Worm (Caenorhabditis elegans): Measurements from ENCODE around the gene dyf-7.
A peak's percentile ranks its signal among the peaks of the same experiment; 100 is the strongest.

The dyf-7 gene

ce11 chrX:9697655-9698054 lies 804 bp upstream of the dyf-7 start:
- TF ChIP-seq unc-42 (tag; optimal IDR thresholded peaks at IDR 0.05) (no peak), K09A11.1 (tag; optimal IDR thresholded peaks at IDR 0.05; ENCODE audit: insufficient read depth) (no peak), rnt-1 (tag; optimal IDR thresholded peaks at IDR 0.05) (no peak)

ce11 chrX:9702790-9703189 lies 4.3 kb downstream of the dyf-7 start:
- TF ChIP-seq tbx-2 (tag; optimal IDR thresholded peaks at IDR 0.05), result no peak
- no peak for TF ChIP-seq C08G9.2 (tag; optimal IDR thresholded peaks at IDR 0.05)
- peak; percentile 12 for TF ChIP-seq unc-42 (tag; optimal IDR thresholded peaks at IDR 0.05)
- TF ChIP-seq eyg-1 (tag; optimal IDR thresholded peaks at IDR 0.05), result no peak
- TF ChIP-seq hlh-8 (tag; optimal IDR thresholded peaks at IDR 0.05), result no peak

- no peak for TF ChIP-seq rnt-1 (tag; optimal IDR thresholded peaks at IDR 0.05)
- no peak for TF ChIP-seq C38D4.7 (GFP tag; optimal IDR thresholded peaks at IDR 0.05)
- peak; percentile 53 for TF ChIP-seq unc-42 (tag; optimal IDR thresholded peaks at IDR 0.05)
- peak; percentile 35 for TF ChIP-seq elt-2 (tag; optimal IDR thresholded peaks at IDR 0.05)
Observed at ce11 chrX:9705257-9706035, 7.0 kb downstream of the dyf-7 start.

ce11 chrX:9706084-9706483 lies 7.6 kb downstream of the dyf-7 start, which contains the start of gene F15G9.1:
Gene F15G9.1, plus strand, starts transcription at chrX:9706384.
- no peak for TF ChIP-seq ahr-1 (tag; optimal IDR thresholded peaks at IDR 0.05)
- TF ChIP-seq hlh-13 (GFP tag; optimal IDR thresholded peaks at IDR 0.05), result no peak
- TF ChIP-seq fkh-6 (tag; optimal IDR thresholded peaks at IDR 0.05), result no peak
- TF ChIP-seq C08G9.2 (tag; optimal IDR thresholded peaks at IDR 0.05), result no peak
- TF ChIP-seq unc-42 (tag; optimal IDR thresholded peaks at IDR 0.05), result no peak
- TF ChIP-seq lin-11 (tag; optimal IDR thresholded peaks at IDR 0.05), result no peak
- no peak for TF ChIP-seq che-1 (tag; optimal IDR thresholded peaks at IDR 0.05)

ce11 chrX:9709462-9709861 lies 11.0 kb downstream of the dyf-7 start, which contains the start of gene F15G9.6:
Gene F15G9.6, plus strand, starts transcription at chrX:9709762.
- TF ChIP-seq unc-55 (GFP tag; optimal IDR thresholded peaks at IDR 0.05) (no peak), pha-2 (tag; optimal IDR thresholded peaks at IDR 0.05) (no peak), hlh-15 (tag; optimal IDR thresholded peaks at IDR 0.05) (no peak), ceh-9 (tag; optimal IDR thresholded peaks at IDR 0.05) (no peak), hlh-6 (tag; optimal IDR thresholded peaks at IDR 0.05) (no peak), fkh-6 (tag; optimal IDR thresholded peaks at IDR 0.05) (no peak)

ce11 chrX:9713613-9714012 lies 15.2 kb downstream of the dyf-7 start, which contains the start of gene F15G9.2:
Gene F15G9.2, minus strand, starts transcription at chrX:9713713.
- no peak for TF ChIP-seq rnt-1 (tag; optimal IDR thresholded peaks at IDR 0.05)
- TF ChIP-seq fkh-10 (GFP tag; optimal IDR thresholded peaks at IDR 0.05), result no peak
- no peak for TF ChIP-seq nhr-11 (tag; optimal IDR thresholded peaks at IDR 0.05)
- no peak for TF ChIP-seq K09A11.1 (tag; optimal IDR thresholded peaks at IDR 0.05; ENCODE audit: insufficient read depth)
- no peak for TF ChIP-seq nfya-1 (tag; optimal IDR thresholded peaks at IDR 0.05)
- TF ChIP-seq ceh-48 (tag; optimal IDR thresholded peaks at IDR 0.05), result no peak
- TF ChIP-seq elt-2 (tag; optimal IDR thresholded peaks at IDR 0.05), result no peak
- TF ChIP-seq odd-2 (tag; optimal IDR thresholded peaks at IDR 0.05), result no peak
- TF ChIP-seq dve-1 (tag; optimal IDR thresholded peaks at IDR 0.05), result no peak
- no peak for TF ChIP-seq eyg-1 (tag; optimal IDR thresholded peaks at IDR 0.05)
- no peak for TF ChIP-seq ceh-6 (GFP tag; optimal IDR thresholded peaks at IDR 0.05)
- TF ChIP-seq unc-55 (GFP tag; optimal IDR thresholded peaks at IDR 0.05), result no peak
- no peak for TF ChIP-seq unc-42 (tag; optimal IDR thresholded peaks at IDR 0.05)
- TF ChIP-seq dmd-4 (tag; optimal IDR thresholded peaks at IDR 0.05; ENCODE audit: borderline replicate concordance), result no peak
- TF ChIP-seq hlh-30 (tag; optimal IDR thresholded peaks at IDR 0.05; ENCODE audit: insufficient read depth), result no peak
- TF ChIP-seq ceh-24 (tag; optimal IDR thresholded peaks at IDR 0.05), result no peak
- TF ChIP-seq sdc-2 (tag; optimal IDR thresholded peaks at IDR 0.05), result no peak
- TF ChIP-seq gmeb-2 (tag; optimal IDR thresholded peaks at IDR 0.05), result no peak
- no peak for TF ChIP-seq ttx-3 (tag; optimal IDR thresholded peaks at IDR 0.05)
- no peak for TF ChIP-seq zip-5 (tag; optimal IDR thresholded peaks at IDR 0.05)
